Worm (Caenorhabditis elegans) whole organism, L4 larva: Measurements from ENCODE around the gene exos-2.

ENCODE experiments used
- lin-13 ChIP-seq: fragments of 150-350 bp; optimal IDR thresholded peaks from 2 replicates; lab custom pipeline; 2014; ENCODE audit warnings: missing biosample characterization, missing genetic modification reagents, missing genetic modification characterization
- mep-1 ChIP-seq: fragments of 150-350 bp; sonication (generic microtip); optimal IDR thresholded peaks from 3 replicates; lab custom pipeline; 2014; ENCODE audit warnings: missing biosample characterization, missing genetic modification characterization
- nhr-11 ChIP-seq: fragments of 150-350 bp; optimal IDR thresholded peaks from 2 replicates; lab custom pipeline; 2014; ENCODE audit warnings: missing biosample characterization, missing genetic modification characterization
- skn-1 ChIP-seq: fragments of 150-350 bp; optimal IDR thresholded peaks from 2 replicates; lab custom pipeline; 2014; ENCODE audit warnings: missing biosample characterization, missing genetic modification characterization
- tag-97 ChIP-seq: fragments of 200-800 bp; sonication (Bioruptor generic); IDR thresholded peaks from 2 replicates; pipeline ENCODE4 v1.3.6; 2022; ENCODE audit warnings: missing genetic modification characterization, missing compliant biosample characterization
- unc-39 ChIP-seq: sonication (generic microtip); optimal IDR thresholded peaks from 2 replicates; lab custom pipeline; 2017; ENCODE audit warnings: missing biosample characterization, missing genetic modification characterization

DNA sequence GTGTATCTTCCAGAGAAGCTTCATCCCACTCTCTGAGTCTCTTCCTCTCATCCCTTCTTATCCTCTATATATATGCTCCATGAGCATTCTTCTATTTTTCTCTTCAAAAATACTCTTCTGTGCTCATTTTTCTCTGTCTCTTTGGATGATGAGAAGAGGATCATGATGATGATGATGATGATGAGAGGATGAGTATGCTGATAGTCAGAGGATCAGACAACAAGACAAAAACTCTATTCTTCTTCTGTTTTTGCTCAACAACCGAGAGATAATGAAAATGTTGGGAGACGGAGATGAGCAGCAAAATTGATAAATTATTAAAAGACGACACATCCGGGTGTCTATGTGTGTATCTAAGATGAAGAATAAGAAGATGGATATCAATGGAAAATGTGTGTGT is 21.9 kb upstream of the exos-2 start:
- TF ChIP-seq unc-39 (no peak), skn-1 (tag; lab: Kevin White, UChicago) (no peak), tag-97 (GFP tag; lab: Robert Waterston, UW) (no peak), lin-13 (GFP tag; lab: Kevin White, UChicago) (no peak), nhr-11 (tag; lab: Kevin White, UChicago) (peak; percentile 74), mep-1 (tag; lab: Kevin White, UChicago) (no peak)
